Worm (Caenorhabditis elegans) whole organism, L3 larva: ENCODE measurements around the gene C13B9.2.

ENCODE experiments used
- ZK546.5 ChIP-seq: sonication (generic microtip); optimal IDR thresholded peaks from 2 replicates; lab custom pipeline; 2017; ENCODE audit warnings: missing biosample characterization, missing genetic modification characterization
- aly-2 ChIP-seq: fragments of 150-350 bp; optimal IDR thresholded peaks from 2 replicates; lab custom pipeline; 2014; ENCODE audit warnings: missing biosample characterization, missing genetic modification characterization
- ceh-9 ChIP-seq: sonication (generic microtip); optimal IDR thresholded peaks from 2 replicates; lab custom pipeline; 2018; ENCODE audit warnings: missing biosample characterization, missing genetic modification characterization
- lin-15B ChIP-seq: fragments of 150-350 bp; optimal IDR thresholded peaks from 2 replicates; lab custom pipeline; 2014; ENCODE audit warnings: missing biosample characterization, missing genetic modification characterization
- nfya-1 ChIP-seq: sonication (generic microtip); optimal IDR thresholded peaks from 2 replicates; lab custom pipeline; 2017; ENCODE audit warnings: missing genetic modification characterization, mild to moderate bottlenecking, missing compliant biosample characterization, antibody characterized with exemption, moderate library complexity; ENCODE audit not compliant: insufficient read depth
- nhr-28 ChIP-seq: fragments of 150-350 bp; optimal IDR thresholded peaks from 2 replicates; lab custom pipeline; 2014; ENCODE audit warnings: missing biosample characterization, missing genetic modification characterization
- tbx-2 ChIP-seq: sonication (generic microtip); optimal IDR thresholded peaks from 2 replicates; lab custom pipeline; 2016; ENCODE audit warnings: mild to moderate bottlenecking, missing genetic modification characterization, missing compliant biosample characterization
- unc-62 ChIP-seq: fragments of 150-350 bp; sonication (generic microtip); optimal IDR thresholded peaks from 4 replicates; lab custom pipeline; 2014; ENCODE audit warnings: missing biosample characterization, missing genetic modification reagents, missing genetic modification characterization
- zag-1 ChIP-seq: fragments of 150-350 bp; optimal IDR thresholded peaks from 2 replicates; lab custom pipeline; 2014; ENCODE audit warnings: missing biosample characterization, missing genetic modification characterization

DNA sequence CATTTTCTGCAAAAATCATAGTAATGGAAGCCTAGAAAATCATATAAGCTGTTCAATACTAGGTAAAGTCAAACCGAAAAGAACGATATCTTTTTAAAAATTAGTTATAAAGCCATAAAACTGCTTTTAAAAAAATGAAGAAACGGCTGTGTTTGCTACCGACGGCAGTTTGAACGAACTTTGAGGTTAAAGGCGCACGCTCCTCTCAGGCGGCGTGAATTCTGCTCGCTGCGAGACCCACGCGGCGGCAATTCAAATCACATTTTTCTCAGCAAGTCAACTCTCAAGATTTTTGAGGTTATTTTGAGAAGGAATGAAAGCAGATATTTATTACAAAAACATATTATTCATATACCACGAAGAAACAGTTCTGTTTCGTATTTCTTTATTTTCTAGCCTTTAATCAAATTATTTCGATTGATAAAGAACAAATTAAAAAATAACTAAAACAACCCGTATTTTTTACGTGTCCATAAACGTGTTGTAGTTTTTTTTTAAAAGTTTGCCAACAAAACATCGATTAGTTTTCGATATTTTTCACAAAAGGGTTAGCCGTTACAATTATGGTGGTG is 11.9 kb upstream of the C13B9.2 start, which contains the start of the genes mdh-2 and F20H11.4:
- no peak for TF ChIP-seq tbx-2
- no peak for TF ChIP-seq ZK546.5 (tag; lab: Kevin White, UChicago)
- no peak for TF ChIP-seq aly-2 (tag; lab: Kevin White, UChicago)
- TF ChIP-seq unc-62 (GFP tag; lab: Kevin White, UChicago), result no peak
- no peak for TF ChIP-seq ceh-9
- TF ChIP-seq lin-15B (tag; lab: Kevin White, UChicago), result peak; percentile 86
- TF ChIP-seq nhr-28 (tag; lab: Kevin White, UChicago), result no peak
- TF ChIP-seq nfya-1, result peak; percentile 87
- TF ChIP-seq zag-1, result no peak
